Fruit fly (Drosophila melanogaster) whole organism, embryonic: Measurements from ENCODE around the gene CG42693.

Experiments used
- CG10979 ChIP-seq: fragments of 200-800 bp; sonication (Bioruptor generic); optimal IDR thresholded peaks from 2 replicates; lab custom pipeline; 2018; ENCODE audit warnings: missing biosample characterization, mild to moderate bottlenecking, missing genetic modification characterization, moderate library complexity
- CG11093 ChIP-seq: fragments of 200-800 bp; sonication (Bioruptor generic); IDR thresholded peaks from 3 replicates; pipeline ENCODE4 v1.3.6; 2022; ENCODE audit warnings: missing biosample characterization, missing genetic modification characterization
- CG11247 ChIP-seq: fragments of 200-800 bp; sonication (Bioruptor generic); IDR thresholded peaks from 2 replicates; pipeline ENCODE4 v1.3.6; 2022; ENCODE audit warnings: missing biosample characterization, missing genetic modification characterization
- CG13296 ChIP-seq: fragments of 200-800 bp; sonication (Bioruptor generic); optimal IDR thresholded peaks from 3 replicates; lab custom pipeline; 2018; ENCODE audit warnings: missing biosample characterization, mild to moderate bottlenecking, missing genetic modification characterization
- CG1529 ChIP-seq: fragments of 200-800 bp; sonication (Bioruptor generic); optimal IDR thresholded peaks from 3 replicates; lab custom pipeline; 2018; ENCODE audit warnings: missing biosample characterization, missing genetic modification characterization
- CG15696 ChIP-seq: fragments of 200-800 bp; sonication (Bioruptor generic); optimal IDR thresholded peaks from 2 replicates; lab custom pipeline; 2019; ENCODE audit warnings: missing biosample characterization, mild to moderate bottlenecking, missing genetic modification characterization, moderate library complexity
- CG1603 ChIP-seq: fragments of 200-800 bp; sonication (Bioruptor generic); optimal IDR thresholded peaks from 2 replicates; lab custom pipeline; 2019; ENCODE audit warnings: missing biosample characterization, mild to moderate bottlenecking, missing genetic modification characterization, moderate library complexity
- CG17328 ChIP-seq: fragments of 200-800 bp; sonication (Bioruptor generic); IDR thresholded peaks from 2 replicates; pipeline ENCODE4 v1.3.6; 2022; ENCODE audit warnings: missing biosample characterization, missing genetic modification characterization
- CG17359 ChIP-seq: fragments of 200-800 bp; sonication (Bioruptor generic); optimal IDR thresholded peaks from 3 replicates; lab custom pipeline; 2018; ENCODE audit warnings: missing biosample characterization, mild to moderate bottlenecking, missing genetic modification characterization, moderate library complexity
- CG2199 ChIP-seq: fragments of 200-800 bp; sonication (Bioruptor generic); IDR thresholded peaks from 3 replicates; pipeline ENCODE4 v1.3.6; 2022; ENCODE audit warnings: missing biosample characterization, missing genetic modification characterization
- CG2875 ChIP-seq: fragments of 200-800 bp; sonication (Bioruptor generic); optimal IDR thresholded peaks from 2 replicates; lab custom pipeline; 2017; ENCODE audit warnings: missing biosample characterization, mild to moderate bottlenecking, missing genetic modification characterization, missing genetic modification reagents
- CG3281 ChIP-seq: fragments of 200-800 bp; sonication (Bioruptor generic); optimal IDR thresholded peaks from 3 replicates; lab custom pipeline; 2017; ENCODE audit warnings: missing biosample characterization, mild to moderate bottlenecking, missing genetic modification characterization
- CG34422 ChIP-seq: fragments of 200-800 bp; sonication (Bioruptor generic); IDR thresholded peaks from 3 replicates; pipeline ENCODE4 v1.3.6; 2022; ENCODE audit warnings: missing biosample characterization, missing genetic modification characterization
- CG42726 ChIP-seq: fragments of 200-800 bp; sonication (Bioruptor generic); IDR thresholded peaks from 2 replicates; pipeline ENCODE4 v1.3.6; 2022; ENCODE audit warnings: missing biosample characterization, missing genetic modification characterization; ENCODE audit not compliant: partially characterized antibody
- CG43689 ChIP-seq: fragments of 200-800 bp; sonication (Bioruptor generic); IDR thresholded peaks from 2 replicates; pipeline ENCODE4 v1.3.6; 2022; ENCODE audit warnings: missing biosample characterization, missing genetic modification characterization
- CG7357 ChIP-seq: fragments of 200-800 bp; sonication (Bioruptor generic); IDR thresholded peaks from 3 replicates; pipeline ENCODE4 v1.3.6; 2022; ENCODE audit warnings: missing biosample characterization, missing genetic modification characterization
- CG8281 ChIP-seq: fragments of 200-800 bp; sonication (Bioruptor generic); optimal IDR thresholded peaks from 2 replicates; lab custom pipeline; 2018; ENCODE audit warnings: missing biosample characterization, mild to moderate bottlenecking, missing genetic modification characterization, moderate library complexity
- CG8944 ChIP-seq: fragments of 200-800 bp; sonication (Bioruptor generic); optimal IDR thresholded peaks from 3 replicates; lab custom pipeline; 2016; ENCODE audit warnings: missing biosample characterization, missing genetic modification characterization
- CG9932 ChIP-seq: fragments of 200-800 bp; sonication (Bioruptor generic); IDR thresholded peaks from 2 replicates; pipeline ENCODE4 v1.3.6; 2022; ENCODE audit warnings: missing biosample characterization, missing genetic modification characterization
- Deaf1 ChIP-seq: fragments of 200-800 bp; optimal IDR thresholded peaks from 3 replicates; lab custom pipeline; 2019; ENCODE audit warnings: missing biosample characterization, mild to moderate bottlenecking, missing genetic modification characterization, moderate library complexity
- Dll ChIP-seq: fragments of 200-800 bp; sonication (Bioruptor generic); IDR thresholded peaks from 4 replicates; pipeline ENCODE4 v1.3.6; 2022; ENCODE audit warnings: missing biosample characterization, missing genetic modification characterization; ENCODE audit not compliant: partially characterized antibody
- ERR ChIP-seq: fragments of 200-800 bp; sonication (Bioruptor generic); optimal IDR thresholded peaks from 2 replicates; lab custom pipeline; 2016; ENCODE audit warnings: missing biosample characterization, missing genetic modification characterization
- Eip74EF ChIP-seq, 2 experiments: fragments of 200-800 bp in 1 of 2; fragments of >200 bp in 1 of 2; sonication (Bioruptor generic) in 1 of 2; optimal IDR thresholded peaks; 2 replicates each; lab custom pipeline; 2017 to 2019; ENCODE audit warnings: missing biosample characterization in 2 of 2, missing genetic modification characterization in 2 of 2, mild to moderate bottlenecking in 1 of 2, moderate library complexity in 1 of 2
- Fer2 ChIP-seq: fragments of 200-800 bp; sonication (Bioruptor generic); optimal IDR thresholded peaks from 2 replicates; lab custom pipeline; 2018; ENCODE audit warnings: missing biosample characterization, mild to moderate bottlenecking, missing genetic modification characterization, moderate library complexity
- HLH3B ChIP-seq: fragments of 200-800 bp; sonication (Bioruptor generic); IDR thresholded peaks from 2 replicates; pipeline ENCODE4 v1.3.6; 2022; ENCODE audit warnings: missing biosample characterization, missing genetic modification characterization
- HLHmδ ChIP-seq: fragments of 200-800 bp; sonication (Bioruptor generic); optimal IDR thresholded peaks from 2 replicates; lab custom pipeline; 2018; ENCODE audit warnings: missing biosample characterization, mild to moderate bottlenecking, missing genetic modification characterization, moderate library complexity
- MBD-R2 ChIP-seq: fragments of 200-800 bp; sonication (Bioruptor generic); IDR thresholded peaks from 2 replicates; pipeline ENCODE4 v1.3.6; 2022; ENCODE audit warnings: missing biosample characterization, missing genetic modification characterization
- MTF-1 ChIP-seq: fragments of 200-800 bp; sonication (Bioruptor generic); optimal IDR thresholded peaks from 2 replicates; lab custom pipeline; 2018; ENCODE audit warnings: missing biosample characterization, mild to moderate bottlenecking, missing genetic modification characterization, borderline replicate concordance
- Max ChIP-seq: fragments of 200-800 bp; sonication (Bioruptor generic); optimal IDR thresholded peaks from 2 replicates; lab custom pipeline; 2016; ENCODE audit warnings: missing biosample characterization, mild to moderate bottlenecking, missing genetic modification characterization
- NC2β ChIP-seq: fragments of 200-800 bp; sonication (Bioruptor generic); optimal IDR thresholded peaks from 2 replicates; lab custom pipeline; 2016; ENCODE audit warnings: missing biosample characterization, missing genetic modification characterization
- NFAT ChIP-seq: fragments of 200-800 bp; sonication (Bioruptor generic); IDR thresholded peaks from 2 replicates; pipeline ENCODE4 v1.3.6; 2022; ENCODE audit warnings: missing biosample characterization, missing genetic modification characterization
- NK7.1 ChIP-seq: fragments of 200-800 bp; sonication (Bioruptor generic); optimal IDR thresholded peaks from 3 replicates; lab custom pipeline; 2016; ENCODE audit warnings: missing biosample characterization, missing genetic modification characterization
- Nf-YB ChIP-seq: fragments of 200-800 bp; sonication (Bioruptor generic); optimal IDR thresholded peaks from 3 replicates; lab custom pipeline; 2019; ENCODE audit warnings: missing biosample characterization, mild to moderate bottlenecking, missing genetic modification characterization, moderate library complexity
- Ptx1 ChIP-seq: fragments of 200-800 bp; sonication (Bioruptor generic); IDR thresholded peaks from 2 replicates; pipeline ENCODE4 v1.3.6; 2022; ENCODE audit warnings: missing biosample characterization, missing genetic modification characterization
- TFAM ChIP-seq: fragments of 200-800 bp; sonication (Bioruptor generic); optimal IDR thresholded peaks from 2 replicates; lab custom pipeline; 2017; ENCODE audit warnings: missing biosample characterization, missing genetic modification characterization, inconsistent platforms
- Taf1 ChIP-seq: fragments of 200-800 bp; sonication (Bioruptor generic); IDR thresholded peaks from 2 replicates; pipeline ENCODE4 v1.3.6; 2022; ENCODE audit warnings: missing biosample characterization, missing genetic modification characterization
- disco-r ChIP-seq: fragments of 200-800 bp; sonication (Bioruptor generic); optimal IDR thresholded peaks from 2 replicates; lab custom pipeline; 2016; ENCODE audit warnings: missing biosample characterization, missing genetic modification characterization
- fd102C ChIP-seq: fragments of 200-800 bp; sonication (Bioruptor generic); optimal IDR thresholded peaks from 2 replicates; lab custom pipeline; 2018; ENCODE audit warnings: missing biosample characterization, mild to moderate bottlenecking, missing genetic modification characterization, moderate library complexity
- fd96Cb ChIP-seq: fragments of 200-800 bp; sonication (Bioruptor generic); optimal IDR thresholded peaks from 2 replicates; lab custom pipeline; 2018; ENCODE audit warnings: missing biosample characterization, mild to moderate bottlenecking, missing genetic modification characterization, moderate library complexity
- ftz-f1 ChIP-seq: fragments of 200-800 bp; sonication (Bioruptor generic); optimal IDR thresholded peaks from 2 replicates; lab custom pipeline; 2016; ENCODE audit warnings: missing biosample characterization, missing genetic modification characterization
- her ChIP-seq: fragments of 200-800 bp; sonication (Bioruptor generic); optimal IDR thresholded peaks from 2 replicates; lab custom pipeline; 2016; ENCODE audit warnings: missing biosample characterization, missing genetic modification characterization
- lov ChIP-seq, 2 experiments: fragments of 200-800 bp in 1 of 2; fragments of >200 bp in 1 of 2; sonication (Bioruptor generic) in 1 of 2; IDR thresholded peaks in 1 of 2; optimal IDR thresholded peaks in 1 of 2; 2 replicates in 1 of 2; 3 replicates in 1 of 2; pipeline versions ENCODE4 v1.3.6 to Lab custom; 2017 to 2022; ENCODE audit warnings: missing biosample characterization in 1 of 2, missing genetic modification characterization in 1 of 2
- nom ChIP-seq: fragments of 200-800 bp; sonication (Bioruptor generic); optimal IDR thresholded peaks from 2 replicates; lab custom pipeline; 2017; ENCODE audit warnings: missing biosample characterization, missing genetic modification characterization, mild to moderate bottlenecking, moderate library complexity, missing genetic modification reagents
- org-1 ChIP-seq: fragments of 200-800 bp; sonication (Bioruptor generic); optimal IDR thresholded peaks from 2 replicates; lab custom pipeline; 2017; ENCODE audit warnings: missing biosample characterization, missing genetic modification characterization
- pb ChIP-seq: fragments of 200-800 bp; sonication (Bioruptor generic); optimal IDR thresholded peaks from 3 replicates; lab custom pipeline; 2016; ENCODE audit warnings: missing biosample characterization, missing genetic modification characterization
- pfk ChIP-seq: fragments of 200-800 bp; sonication (Bioruptor generic); optimal IDR thresholded peaks from 2 replicates; lab custom pipeline; 2018; ENCODE audit warnings: missing biosample characterization, mild to moderate bottlenecking, missing genetic modification characterization, moderate library complexity
- ranshi ChIP-seq: fragments of 200-800 bp; sonication (Bioruptor generic); IDR thresholded peaks from 2 replicates; pipeline ENCODE4 v1.3.6; 2022; ENCODE audit warnings: missing biosample characterization, missing genetic modification characterization
- tin ChIP-seq: fragments of 200-800 bp; sonication (Bioruptor generic); optimal IDR thresholded peaks from 3 replicates; lab custom pipeline; 2016; ENCODE audit warnings: missing biosample characterization, missing genetic modification characterization
- trem ChIP-seq: fragments of 200-800 bp; optimal IDR thresholded peaks from 3 replicates; lab custom pipeline; 2019; ENCODE audit warnings: missing biosample characterization, mild to moderate bottlenecking, missing genetic modification characterization, moderate library complexity
- vvl ChIP-seq: fragments of 200-800 bp; sonication (Bioruptor generic); IDR thresholded peaks from 2 replicates; pipeline ENCODE4 v1.3.6; 2022; ENCODE audit warnings: missing biosample characterization, missing genetic modification characterization

The CG42693 gene

DNA sequence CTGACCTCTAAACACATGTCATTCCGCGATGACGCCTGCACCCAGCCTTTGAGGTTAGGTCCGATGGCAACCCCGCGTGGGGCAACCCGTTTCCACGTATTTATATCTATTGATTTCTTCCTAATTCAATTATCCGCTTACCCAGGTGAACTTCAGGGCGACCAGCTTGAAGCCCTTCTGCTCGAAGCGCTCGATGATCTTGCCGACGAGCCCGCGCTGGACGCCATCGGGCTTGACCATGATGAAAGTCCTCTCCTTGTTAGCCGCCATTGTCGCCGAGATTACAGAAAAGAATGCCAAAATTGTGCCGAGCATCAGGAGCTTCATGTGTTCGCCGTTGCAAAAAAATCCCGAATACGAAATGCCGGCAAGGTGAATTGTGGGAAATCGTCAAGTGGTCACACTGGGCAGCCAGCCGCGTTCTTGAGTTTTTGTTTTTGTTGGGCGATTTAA, 37.5 kb upstream of the CG42693 start, which contains the start of gene awd:
awd (minus strand) TSS at position 449 of the 453 bp plus-strand sequence.
- no peak for TF ChIP-seq fd96Cb (tag; lab: Kevin White, UChicago)
- no peak for TF ChIP-seq CG11093 (GFP tag; lab: Robert Waterston, UW)
- peak; percentile 18 for TF ChIP-seq HLHmδ (GFP tag; lab: Kevin White, UChicago)
- TF ChIP-seq Dll (GFP tag; lab: Robert Waterston, UW), result peak; percentile 26; the same call in 1 of the 4 replicates
- TF ChIP-seq HLH3B (GFP tag; lab: Robert Waterston, UW), result no peak
- no peak for TF ChIP-seq MTF-1 (GFP tag; lab: Kevin White, UChicago)
- no peak for TF ChIP-seq CG1529 (GFP tag; lab: Kevin White, UChicago)
- no peak for TF ChIP-seq CG2875 (GFP tag; lab: Kevin White, UChicago)
- TF ChIP-seq CG17328 (GFP tag; lab: Robert Waterston, UW), result no peak
- TF ChIP-seq Ptx1 (GFP tag; lab: Robert Waterston, UW), result no peak
- no peak for TF ChIP-seq CG10979 (tag; lab: Kevin White, UChicago)
- TF ChIP-seq CG13296 (GFP tag; lab: Kevin White, UChicago), result no peak
- TF ChIP-seq Deaf1 (tag; lab: Kevin White, UChicago), result peak; percentile 15
- TF ChIP-seq trem (tag; lab: Kevin White, UChicago), result peak; percentile 85
- TF ChIP-seq MBD-R2 (GFP tag; lab: Robert Waterston, UW), result peak; percentile 73
- TF ChIP-seq org-1 (GFP tag; lab: Kevin White, UChicago), result no peak
- peak; percentile 64; the same call in 1 of the 3 replicates for TF ChIP-seq CG34422 (GFP tag; lab: Robert Waterston, UW)
- TF ChIP-seq Eip74EF (GFP tag; optimal IDR thresholded peaks at IDR 0.05; lab: Kevin White, UChicago), result no peak
- no peak for TF ChIP-seq CG15696 (tag; lab: Kevin White, UChicago)
- peak; percentile 30 for TF ChIP-seq pfk (GFP tag; lab: Kevin White, UChicago)
- TF ChIP-seq nom (GFP tag; lab: Kevin White, UChicago), result peak; percentile 68
- peak; percentile 64 for TF ChIP-seq ftz-f1 (GFP tag; lab: Kevin White, UChicago)
- no peak for TF ChIP-seq TFAM
- TF ChIP-seq Nf-YB (GFP tag; lab: Kevin White, UChicago), result no peak
- peak; percentile 51; the same call in 1 of the 2 replicates for TF ChIP-seq CG42726 (GFP tag; lab: Robert Waterston, UW)
- TF ChIP-seq her, result peak; percentile 77
- TF ChIP-seq disco-r (GFP tag; lab: Kevin White, UChicago), result no peak
- no peak for TF ChIP-seq NC2β
- TF ChIP-seq CG8281 (tag; lab: Kevin White, UChicago), result no peak
- TF ChIP-seq CG9932 (GFP tag; lab: Robert Waterston, UW), result no peak
- TF ChIP-seq CG7357 (GFP tag; lab: Robert Waterston, UW), result no peak
- peak; percentile 16; the same call in 1 of the 2 replicates for TF ChIP-seq vvl
- TF ChIP-seq Fer2 (tag; lab: Kevin White, UChicago), result no peak
- peak; percentile 20 for TF ChIP-seq ERR (GFP tag; lab: Kevin White, UChicago)
- TF ChIP-seq ranshi (GFP tag; lab: Robert Waterston, UW), result no peak
- TF ChIP-seq fd102C (GFP tag; lab: Kevin White, UChicago), result no peak
- no peak for TF ChIP-seq tin (GFP tag; lab: Kevin White, UChicago)
- no peak for TF ChIP-seq CG17359 (tag; lab: Kevin White, UChicago)
- TF ChIP-seq Taf1 (GFP tag; lab: Robert Waterston, UW), result no peak
- TF ChIP-seq Max (GFP tag; lab: Kevin White, UChicago), result peak; percentile 48
- no peak for TF ChIP-seq CG8944 (GFP tag; lab: Kevin White, UChicago)
- no peak for TF ChIP-seq pb
- TF ChIP-seq CG3281 (GFP tag; lab: Kevin White, UChicago), result peak; percentile 34
- TF ChIP-seq CG43689 (GFP tag; lab: Robert Waterston, UW), result no peak
- no peak for TF ChIP-seq NK7.1 (GFP tag; lab: Kevin White, UChicago)
- no peak for TF ChIP-seq CG11247 (GFP tag; lab: Robert Waterston, UW)
- TF ChIP-seq NFAT (GFP tag; lab: Robert Waterston, UW), result peak; percentile 14; the same call in 1 of the 2 replicates
- peak; percentile 60 for TF ChIP-seq CG1603
- no peak for TF ChIP-seq lov (optimal IDR thresholded peaks at IDR 0.05; lab: Kevin White, UChicago)
- peak; percentile 28; the same call in 1 of the 3 replicates for TF ChIP-seq lov (GFP tag; IDR thresholded peaks at IDR 0.05; lab: Robert Waterston, UW)
- TF ChIP-seq CG2199 (GFP tag; lab: Robert Waterston, UW), result 0 out of 3 replicates have a peak, but pooled peaks have one; percentile 11
